Fruit fly (Drosophila melanogaster) S2 (cell line): ENCODE data around the gene CG7329.

Source experiments
- CG8478 ChIP-seq: fragments of >200 bp; optimal IDR thresholded peaks from 2 replicates; lab custom pipeline; 2018
- CTCF ChIP-seq, 2 experiments: fragments of >200 bp; optimal IDR thresholded peaks; 2 replicates each; lab custom pipeline; 2018

- TF ChIP-seq CTCF (optimal IDR thresholded peaks at IDR 0.05; lab: Kevin White, UChicago) (no peak), CG8478 (lab: Kevin White, UChicago) (no peak)
These were observed 5.4 kb upstream of the CG7329 start, which contains the start of gene CG18284 for dm6 chr2L:10643671-10644070.
